Fruit fly (Drosophila melanogaster): ENCODE data around the gene CG33322.
A peak's percentile ranks its signal among the peaks of the same experiment; 100 is the strongest.

The CG33322 gene

dm6 chr2L:20820767-20821166, 4.7 kb upstream of the CG33322 start, which contains the start of gene CheB38c:
CheB38c (minus strand) TSS chr2L:20820867.
- TF ChIP-seq psq (optimal IDR thresholded peaks at IDR 0.05) (no peak), CG8478 (optimal IDR thresholded peaks at IDR 0.05) (no peak), pan (optimal IDR thresholded peaks at IDR 0.05) (no peak)

dm6 chr2L:20818432-20818831, 2.4 kb upstream of the CG33322 start, which contains the start of gene CheB38a:
CheB38a (minus strand) TSS chr2L:20818532.
- TF ChIP-seq usp (GFP tag; optimal IDR thresholded peaks at IDR 0.05) (no peak), psq (optimal IDR thresholded peaks at IDR 0.05) (no peak), Dll (optimal IDR thresholded peaks at IDR 0.05) (no peak), pan (optimal IDR thresholded peaks at IDR 0.05) (no peak), EcR (GFP tag; optimal IDR thresholded peaks at IDR 0.05) (no peak), CG8478 (optimal IDR thresholded peaks at IDR 0.05) (no peak)

- TF ChIP-seq pan (optimal IDR thresholded peaks at IDR 0.05) (no peak), EcR (GFP tag; optimal IDR thresholded peaks at IDR 0.05) (no peak), Dll (optimal IDR thresholded peaks at IDR 0.05) (no peak), psq (optimal IDR thresholded peaks at IDR 0.05) (no peak), CG8478 (optimal IDR thresholded peaks at IDR 0.05) (no peak), usp (GFP tag; optimal IDR thresholded peaks at IDR 0.05) (no peak)
Measured at dm6 chr2L:20817170-20817569, 1.1 kb upstream of the CG33322 start, which contains the start of gene CheB38b. CheB38b (minus strand) TSS chr2L:20817270.

- TF ChIP-seq Dll (optimal IDR thresholded peaks at IDR 0.05) (no peak), CG8478 (optimal IDR thresholded peaks at IDR 0.05) (no peak), EcR (GFP tag; optimal IDR thresholded peaks at IDR 0.05) (peak in 1 of 2 experiments; percentile 38), usp (GFP tag; optimal IDR thresholded peaks at IDR 0.05) (no peak), pan (optimal IDR thresholded peaks at IDR 0.05) (no peak), psq (optimal IDR thresholded peaks at IDR 0.05) (no peak)
Measured at dm6 chr2L:20812283-20813189, 3.5 kb downstream of the CG33322 start.

- TF ChIP-seq CG8478 (optimal IDR thresholded peaks at IDR 0.05) (no peak), pan (optimal IDR thresholded peaks at IDR 0.05) (no peak), Dll (optimal IDR thresholded peaks at IDR 0.05) (no peak)
Measured at dm6 chr2L:20811039-20811652, 4.9 kb downstream of the CG33322 start.

dm6 chr2L:20809229-20809628, 6.8 kb downstream of the CG33322 start:
- TF ChIP-seq usp (GFP tag; optimal IDR thresholded peaks at IDR 0.05): no peak
- TF ChIP-seq pan (optimal IDR thresholded peaks at IDR 0.05): no peak
- no peak for TF ChIP-seq psq (optimal IDR thresholded peaks at IDR 0.05)
- no peak for TF ChIP-seq EcR (GFP tag; optimal IDR thresholded peaks at IDR 0.05)
- TF ChIP-seq CG8478 (optimal IDR thresholded peaks at IDR 0.05): no peak
- TF ChIP-seq Dll (optimal IDR thresholded peaks at IDR 0.05): no peak

dm6 chr2L:20808510-20809195, 7.4 kb downstream of the CG33322 start:
- TF ChIP-seq CG8478 (optimal IDR thresholded peaks at IDR 0.05) (no peak), usp (GFP tag; optimal IDR thresholded peaks at IDR 0.05) (no peak), psq (optimal IDR thresholded peaks at IDR 0.05) (no peak), Dll (optimal IDR thresholded peaks at IDR 0.05) (no peak), EcR (GFP tag; optimal IDR thresholded peaks at IDR 0.05) (no peak), pan (optimal IDR thresholded peaks at IDR 0.05) (no peak)

- no peak for TF ChIP-seq usp (GFP tag; optimal IDR thresholded peaks at IDR 0.05)
- TF ChIP-seq pan (optimal IDR thresholded peaks at IDR 0.05): no peak
- TF ChIP-seq CG8478 (optimal IDR thresholded peaks at IDR 0.05): no peak
- TF ChIP-seq psq (optimal IDR thresholded peaks at IDR 0.05): no peak
- no peak for TF ChIP-seq Dll (optimal IDR thresholded peaks at IDR 0.05)
- no peak for TF ChIP-seq EcR (GFP tag; optimal IDR thresholded peaks at IDR 0.05)
Measured at dm6 chr2L:20807617-20808509, 8.2 kb downstream of the CG33322 start.

dm6 chr2L:20806619-20807018, 9.4 kb downstream of the CG33322 start:
- TF ChIP-seq CG8478 (optimal IDR thresholded peaks at IDR 0.05): no peak
- no peak for TF ChIP-seq pan (optimal IDR thresholded peaks at IDR 0.05)
- no peak for TF ChIP-seq usp (GFP tag; optimal IDR thresholded peaks at IDR 0.05)
- TF ChIP-seq psq (optimal IDR thresholded peaks at IDR 0.05): no peak
- TF ChIP-seq EcR (GFP tag; optimal IDR thresholded peaks at IDR 0.05): no peak
- no peak for TF ChIP-seq Dll (optimal IDR thresholded peaks at IDR 0.05)

dm6 chr2L:20805624-20806339, 10.3 kb downstream of the CG33322 start:
- TF ChIP-seq pan (optimal IDR thresholded peaks at IDR 0.05): peak; percentile 79
- TF ChIP-seq CG8478 (optimal IDR thresholded peaks at IDR 0.05): no peak

- no peak for TF ChIP-seq CG8478 (optimal IDR thresholded peaks at IDR 0.05)
- no peak for TF ChIP-seq psq (optimal IDR thresholded peaks at IDR 0.05)
- no peak for TF ChIP-seq pan (optimal IDR thresholded peaks at IDR 0.05)
- TF ChIP-seq EcR (GFP tag; optimal IDR thresholded peaks at IDR 0.05): no peak
- TF ChIP-seq usp (GFP tag; optimal IDR thresholded peaks at IDR 0.05): no peak
- no peak for TF ChIP-seq Dll (optimal IDR thresholded peaks at IDR 0.05)
Measured at dm6 chr2L:20803733-20804164, 12.3 kb downstream of the CG33322 start.
